ENCODE assay signal across 2 fruit fly cellular contexts in the genomic region with DNA sequence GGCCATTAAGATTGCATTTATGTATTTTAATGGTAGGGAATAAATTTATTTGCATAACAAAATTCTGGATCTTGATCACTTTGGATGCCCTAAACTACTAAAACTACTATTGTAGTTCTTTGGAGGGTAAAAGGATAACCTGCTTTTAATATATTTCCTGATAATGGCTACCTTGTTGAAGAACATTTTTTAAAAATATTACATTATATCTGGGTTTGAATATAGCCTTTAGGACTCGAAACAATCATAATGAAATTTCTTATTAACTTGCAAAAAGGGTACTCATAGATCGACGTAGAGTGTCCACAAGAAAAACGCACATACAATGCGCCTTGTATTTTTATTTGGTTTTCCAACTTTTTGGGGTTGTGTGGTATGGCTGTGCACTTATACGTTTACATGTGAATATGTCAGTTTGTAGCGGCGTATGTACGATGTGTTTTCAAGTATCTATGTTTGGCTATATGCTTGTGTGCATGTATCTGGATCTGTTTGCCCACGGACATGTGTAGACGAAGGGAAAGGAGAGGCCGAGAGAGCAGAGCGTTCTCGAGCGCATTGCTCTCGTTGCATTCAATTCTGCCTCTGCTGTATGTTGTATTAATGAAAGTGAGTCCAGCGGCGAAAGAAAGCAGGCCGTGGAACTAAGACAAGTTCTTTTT.
TF ChIP-seq lines count a peak whose summit lies in the region.

No protein-coding gene starts in this region.

TF ChIP-seq in whole organism, embryonic, 481 proteins besides CTCF, POLR2A, EP300 and RAD21 (continued from another document and continues in another):
- peak; percentile 46 for TF ChIP-seq run (tag; optimal IDR thresholded peaks at IDR 0.05; lab: Kevin White, UChicago)
- peak; percentile 63; the same call in 2 of the 4 replicates for TF ChIP-seq Gug (GFP tag; IDR thresholded peaks at IDR 0.05; lab: Robert Waterston, UW)
- TF ChIP-seq Drgx (GFP tag; IDR thresholded peaks at IDR 0.05; lab: Robert Waterston, UW), result peak; percentile 72
- peak; percentile 61 for TF ChIP-seq Lpt (GFP tag; optimal IDR thresholded peaks at IDR 0.05; lab: Kevin White, UChicago)
- TF ChIP-seq Camta (GFP tag; optimal IDR thresholded peaks at IDR 0.05; lab: Kevin White, UChicago), result peak; percentile 68
- peak; percentile 48 for TF ChIP-seq CG33213 (GFP tag; optimal IDR thresholded peaks at IDR 0.05; lab: Kevin White, UChicago)
- TF ChIP-seq Stat92E (GFP tag; optimal IDR thresholded peaks at IDR 0.05; lab: Kevin White, UChicago), result no peak
- TF ChIP-seq CG8359 (GFP tag; optimal IDR thresholded peaks at IDR 0.05; lab: Kevin White, UChicago; ENCODE audit: borderline replicate concordance), result peak; percentile 76
- TF ChIP-seq CG7839 (tag; optimal IDR thresholded peaks at IDR 0.05; lab: Kevin White, UChicago), result peak; percentile 84
- peak; percentile 77 for TF ChIP-seq Sox102F (GFP tag; optimal IDR thresholded peaks at IDR 0.05; lab: Kevin White, UChicago)
- TF ChIP-seq HLHmδ (GFP tag; optimal IDR thresholded peaks at IDR 0.05; lab: Kevin White, UChicago), result peak; percentile 72
- peak; percentile 70; the same call in 1 of the 3 replicates for TF ChIP-seq ci (GFP tag; IDR thresholded peaks at IDR 0.05; lab: Robert Waterston, UW)
- no peak for TF ChIP-seq CG11695 (GFP tag; IDR thresholded peaks at IDR 0.05; lab: Robert Waterston, UW)
- no peak for TF ChIP-seq Sin3A (optimal IDR thresholded peaks at IDR 0.05; lab: Kevin White, UChicago)
- peak; percentile 14 for TF ChIP-seq lab (GFP tag; optimal IDR thresholded peaks at IDR 0.05; lab: Kevin White, UChicago)
- peak in 1 of 3 experiments; percentile 97 for TF ChIP-seq lola (GFP tag; optimal IDR thresholded peaks at IDR 0.05; lab: Kevin White, UChicago)
- peak; percentile 88 for TF ChIP-seq Oli (tag; optimal IDR thresholded peaks at IDR 0.05; lab: Kevin White, UChicago)
- peak; percentile 57 for TF ChIP-seq Six4 (GFP tag; optimal IDR thresholded peaks at IDR 0.05; lab: Kevin White, UChicago)
- TF ChIP-seq CG17361 (GFP tag; IDR thresholded peaks at IDR 0.05; lab: Robert Waterston, UW), result peak; percentile 50; the same call in 1 of the 3 replicates
- TF ChIP-seq Med (GFP tag; lab: Kevin White, UChicago), result peak; percentile 87
- TF ChIP-seq grau (tag; optimal IDR thresholded peaks at IDR 0.05; lab: Kevin White, UChicago), result peak; percentile 80
- TF ChIP-seq CG10431 (GFP tag; optimal IDR thresholded peaks at IDR 0.05; lab: Kevin White, UChicago), result peak; percentile 63
- peak; percentile 84 for TF ChIP-seq CG9727 (GFP tag; optimal IDR thresholded peaks at IDR 0.05; lab: Kevin White, UChicago)
- TF ChIP-seq zfh1 (GFP tag; IDR thresholded peaks at IDR 0.05; lab: Robert Waterston, UW), result peak; percentile 76
- peak; percentile 65 for TF ChIP-seq NfI (GFP tag; optimal IDR thresholded peaks at IDR 0.05; lab: Kevin White, UChicago)
- peak in 1 of 2 experiments; percentile 91 for TF ChIP-seq Trl (optimal IDR thresholded peaks at IDR 0.05; lab: Kevin White, UChicago)
- TF ChIP-seq Trl (GFP tag; optimal IDR thresholded peaks at IDR 0.05; lab: Kevin White, UChicago), result peak; percentile 63
- TF ChIP-seq CG11560 (tag; IDR thresholded peaks at IDR 0.05; lab: Robert Waterston, UW), result no peak; the same call in 2 of the 3 replicates
- TF ChIP-seq CG13296 (GFP tag; optimal IDR thresholded peaks at IDR 0.05; lab: Kevin White, UChicago), result no peak
- peak; percentile 19 to 66 for TF ChIP-seq dpn (GFP tag; optimal IDR thresholded peaks at IDR 0.05; lab: Kevin White, UChicago)
- peak; percentile 49 for TF ChIP-seq BtbVII (GFP tag; optimal IDR thresholded peaks at IDR 0.05; lab: Kevin White, UChicago)
- peak; percentile 23 for TF ChIP-seq stwl (tag; optimal IDR thresholded peaks at IDR 0.05; lab: Kevin White, UChicago)
- TF ChIP-seq Hmx (GFP tag; optimal IDR thresholded peaks at IDR 0.05; lab: Kevin White, UChicago), result peak; percentile 37
- TF ChIP-seq CG8478 (optimal IDR thresholded peaks at IDR 0.05; lab: Kevin White, UChicago), result no peak
- TF ChIP-seq trh (GFP tag; optimal IDR thresholded peaks at IDR 0.05; lab: Kevin White, UChicago), result peak; percentile 24
- TF ChIP-seq ken (GFP tag; IDR thresholded peaks at IDR 0.05; lab: Robert Waterston, UW), result peak; percentile 48; the same call in 1 of the 3 replicates
- TF ChIP-seq gcm2 (GFP tag; optimal IDR thresholded peaks at IDR 0.05; lab: Kevin White, UChicago), result peak; percentile 3
- peak; percentile 75; the same call in 1 of the 2 replicates for TF ChIP-seq vvl (GFP tag; IDR thresholded peaks at IDR 0.05; lab: Robert Waterston, UW)
- TF ChIP-seq Sry-δ (GFP tag; optimal IDR thresholded peaks at IDR 0.05; lab: Kevin White, UChicago), result peak; percentile 1
- TF ChIP-seq CG3726 (GFP tag; IDR thresholded peaks at IDR 0.05; lab: Robert Waterston, UW), result no peak
- TF ChIP-seq GATAe (GFP tag; conservative IDR thresholded peaks at IDR 0.05; lab: Robert Waterston, UW), result no peak
- peak; percentile 63 for TF ChIP-seq CG18619 (GFP tag; optimal IDR thresholded peaks at IDR 0.05; lab: Kevin White, UChicago)
- TF ChIP-seq CG4617 (GFP tag; optimal IDR thresholded peaks at IDR 0.05; lab: Kevin White, UChicago; ENCODE audit: borderline replicate concordance), result peak; percentile 37
- TF ChIP-seq Lhr (GFP tag; optimal IDR thresholded peaks at IDR 0.05; lab: Kevin White, UChicago), result peak; percentile 74
- TF ChIP-seq CG9437 (GFP tag; optimal IDR thresholded peaks at IDR 0.05; lab: Kevin White, UChicago), result peak; percentile 68
- TF ChIP-seq dmrt99B (tag; optimal IDR thresholded peaks at IDR 0.05; lab: Kevin White, UChicago), result peak; percentile 74
- TF ChIP-seq CG1529 (GFP tag; optimal IDR thresholded peaks at IDR 0.05; lab: Kevin White, UChicago), result peak; percentile 76
- no peak for TF ChIP-seq CG10321 (GFP tag; IDR thresholded peaks at IDR 0.05; lab: Robert Waterston, UW)
- TF ChIP-seq nmo (GFP tag; optimal IDR thresholded peaks at IDR 0.05; lab: Kevin White, UChicago), result peak; percentile 95
- peak; percentile 41; the same call in 1 of the 3 replicates for TF ChIP-seq CG34422 (GFP tag; IDR thresholded peaks at IDR 0.05; lab: Robert Waterston, UW)
- TF ChIP-seq CG17802 (tag; optimal IDR thresholded peaks at IDR 0.05; lab: Kevin White, UChicago), result peak; percentile 44
- TF ChIP-seq CG10565 (GFP tag; optimal IDR thresholded peaks at IDR 0.05; lab: Kevin White, UChicago), result peak; percentile 29
- 0 out of 2 replicates have a peak, but pooled peaks have one; percentile 23 for TF ChIP-seq wdn (GFP tag; IDR thresholded peaks at IDR 0.05; lab: Robert Waterston, UW)
- no peak for TF ChIP-seq CG18011 (GFP tag; optimal IDR thresholded peaks at IDR 0.05; lab: Kevin White, UChicago)
- TF ChIP-seq bsh (GFP tag; optimal IDR thresholded peaks at IDR 0.05; lab: Kevin White, UChicago), result peak; percentile 76 to 91
- peak; percentile 59 for TF ChIP-seq CG3838 (GFP tag; optimal IDR thresholded peaks at IDR 0.05; lab: Kevin White, UChicago)
- TF ChIP-seq CG8765 (GFP tag; IDR thresholded peaks at IDR 0.05; lab: Robert Waterston, UW), result peak; percentile 32; the same call in 1 of the 2 replicates
- TF ChIP-seq B-H1 (GFP tag; IDR thresholded peaks at IDR 0.05; lab: Robert Waterston, UW), result no peak; the same call in 2 of the 3 replicates
- peak; percentile 35; the same call in 1 of the 2 replicates for TF ChIP-seq Ptx1 (GFP tag; IDR thresholded peaks at IDR 0.05; lab: Robert Waterston, UW)

TF ChIP-seq in whole organism, prepupa, 60 proteins besides CTCF, POLR2A, EP300 and RAD21 (continued from another document):
- TF ChIP-seq Eip78C (GFP tag; lab: Kevin White, UChicago) (peak; percentile 99), lz (GFP tag; optimal IDR thresholded peaks at IDR 0.05; lab: Kevin White, UChicago) (peak; percentile 94), salr (GFP tag; optimal IDR thresholded peaks at IDR 0.05; lab: Kevin White, UChicago) (peak; percentile 87 to 91), fkh (GFP tag; optimal IDR thresholded peaks at IDR 0.05; lab: Kevin White, UChicago) (peak; percentile 58), Eip75B (GFP tag; optimal IDR thresholded peaks at IDR 0.05; lab: Kevin White, UChicago) (peak; percentile 91), CG6276 (GFP tag; optimal IDR thresholded peaks at IDR 0.05; lab: Kevin White, UChicago) (peak; percentile 76), topi (GFP tag; optimal IDR thresholded peaks at IDR 0.05; lab: Kevin White, UChicago) (peak; percentile 96), dsx (GFP tag; optimal IDR thresholded peaks at IDR 0.05; lab: Kevin White, UChicago; ENCODE audit: poor library complexity, severe bottlenecking) (peak; percentile 92), CG10669 (GFP tag; optimal IDR thresholded peaks at IDR 0.05; lab: Kevin White, UChicago) (peak; percentile 90), Blimp-1 (GFP tag; optimal IDR thresholded peaks at IDR 0.05; lab: Kevin White, UChicago) (peak; percentile 93)
